Worm (Caenorhabditis elegans) whole organism, L2 larva: ENCODE results near the gene cup-5.

ENCODE experiments used
- C34F6.9 ChIP-seq: fragments of 150-350 bp; optimal IDR thresholded peaks from 2 replicates; lab custom pipeline; 2014; ENCODE audit warnings: missing biosample characterization, missing genetic modification characterization
- F13H6.1 ChIP-seq: sonication (generic microtip); optimal IDR thresholded peaks from 2 replicates; lab custom pipeline; 2016; ENCODE audit warnings: missing genetic modification characterization, missing compliant biosample characterization
- R02D3.7 ChIP-seq: fragments of 150-350 bp; optimal IDR thresholded peaks from 2 replicates; lab custom pipeline; 2014; ENCODE audit warnings: missing biosample characterization, missing genetic modification characterization
- Y55F3AM.14 ChIP-seq: fragments of 200-800 bp; sonication (Bioruptor generic); optimal IDR thresholded peaks from 2 replicates; lab custom pipeline; 2018; ENCODE audit warnings: mild to moderate bottlenecking, missing genetic modification characterization, missing compliant biosample characterization
- ZK546.5 ChIP-seq: sonication (generic microtip); optimal IDR thresholded peaks from 2 replicates; lab custom pipeline; 2017; ENCODE audit warnings: missing biosample characterization, missing genetic modification characterization
- alr-1 ChIP-seq: fragments of 150-350 bp; optimal IDR thresholded peaks from 2 replicates; lab custom pipeline; 2014; ENCODE audit warnings: missing biosample characterization, missing genetic modification characterization
- aly-2 ChIP-seq: fragments of 150-350 bp; optimal IDR thresholded peaks from 2 replicates; lab custom pipeline; 2014; ENCODE audit warnings: missing biosample characterization, missing genetic modification characterization
- blmp-1 ChIP-seq: sonication (generic microtip); optimal IDR thresholded peaks from 2 replicates; lab custom pipeline; 2017; ENCODE audit warnings: missing genetic modification characterization, mild to moderate bottlenecking, missing compliant biosample characterization, antibody characterized with exemption, moderate library complexity; ENCODE audit not compliant: insufficient read depth
- ceh-16 ChIP-seq: fragments of 150-350 bp; optimal IDR thresholded peaks from 2 replicates; lab custom pipeline; 2014; ENCODE audit warnings: missing biosample characterization, missing genetic modification characterization
- ceh-82 ChIP-seq: fragments of 150-350 bp; optimal IDR thresholded peaks from 2 replicates; lab custom pipeline; 2014; ENCODE audit warnings: missing biosample characterization, missing genetic modification characterization
- crh-2 ChIP-seq: sonication (generic microtip); optimal IDR thresholded peaks from 2 replicates; lab custom pipeline; 2017; ENCODE audit warnings: missing biosample characterization, missing genetic modification characterization
- dmd-4 ChIP-seq: sonication (generic microtip); optimal IDR thresholded peaks from 2 replicates; lab custom pipeline; 2017; ENCODE audit warnings: missing biosample characterization, missing genetic modification characterization
- egl-27 ChIP-seq: sonication (generic microtip); optimal IDR thresholded peaks from 3 replicates; lab custom pipeline; 2017; ENCODE audit warnings: missing biosample characterization, missing genetic modification reagents, missing genetic modification characterization
- elt-3 ChIP-seq: sonication (generic microtip); optimal IDR thresholded peaks from 2 replicates; lab custom pipeline; 2017; ENCODE audit warnings: missing biosample characterization, missing genetic modification characterization
- fos-1 ChIP-seq: fragments of 150-350 bp; optimal IDR thresholded peaks from 2 replicates; lab custom pipeline; 2014; ENCODE audit warnings: missing biosample characterization, missing genetic modification characterization
- gmeb-1 ChIP-seq: fragments of 150-350 bp; optimal IDR thresholded peaks from 2 replicates; lab custom pipeline; 2014; ENCODE audit warnings: missing biosample characterization, missing genetic modification characterization
- lin-11 ChIP-seq: fragments of 150-350 bp; sonication (generic microtip); optimal IDR thresholded peaks from 2 replicates; lab custom pipeline; 2014; ENCODE audit warnings: missing biosample characterization, missing genetic modification characterization, inconsistent platforms, mixed read lengths
- lsy-2 ChIP-seq, 2 experiments: fragments of 150-350 bp in 1 of 2; sonication (generic microtip) in 1 of 2; optimal IDR thresholded peaks; 2 replicates each; lab custom pipeline; 2014 to 2017; ENCODE audit warnings: missing biosample characterization in 2 of 2, missing genetic modification characterization in 2 of 2
- mbf-1 ChIP-seq: sonication (generic microtip); optimal IDR thresholded peaks from 2 replicates; lab custom pipeline; 2017; ENCODE audit warnings: missing biosample characterization, missing genetic modification characterization
- mdl-1 ChIP-seq, 2 experiments: fragments of 150-350 bp in 1 of 2; sonication (generic microtip) in 1 of 2; optimal IDR thresholded peaks; 2 replicates each; lab custom pipeline; 2017; ENCODE audit warnings: missing biosample characterization in 2 of 2, missing genetic modification characterization in 2 of 2
- nhr-10 ChIP-seq: sonication (generic microtip); optimal IDR thresholded peaks from 2 replicates; lab custom pipeline; 2017; ENCODE audit warnings: missing biosample characterization, missing genetic modification characterization
- nhr-11 ChIP-seq: fragments of 150-350 bp; optimal IDR thresholded peaks from 2 replicates; lab custom pipeline; 2014; ENCODE audit warnings: missing biosample characterization, missing genetic modification characterization
- nhr-12 ChIP-seq: fragments of 150-350 bp; optimal IDR thresholded peaks from 2 replicates; lab custom pipeline; 2014; ENCODE audit warnings: missing biosample characterization, missing genetic modification characterization
- nhr-129 ChIP-seq: fragments of 150-350 bp; optimal IDR thresholded peaks from 2 replicates; lab custom pipeline; 2014; ENCODE audit warnings: missing biosample characterization, missing genetic modification characterization
- nhr-23 ChIP-seq: fragments of 150-350 bp; optimal IDR thresholded peaks from 2 replicates; lab custom pipeline; 2014; ENCODE audit warnings: missing biosample characterization, missing genetic modification reagents, missing genetic modification characterization
- nhr-237 ChIP-seq: fragments of 150-350 bp; optimal IDR thresholded peaks from 2 replicates; lab custom pipeline; 2014; ENCODE audit warnings: missing biosample characterization, missing genetic modification characterization
- nhr-25 ChIP-seq: fragments of 150-350 bp; sonication (generic microtip); optimal IDR thresholded peaks from 3 replicates; lab custom pipeline; 2014; ENCODE audit warnings: missing biosample characterization, missing genetic modification characterization
- nhr-6 ChIP-seq: fragments of 150-350 bp; optimal IDR thresholded peaks from 2 replicates; lab custom pipeline; 2014; ENCODE audit warnings: missing biosample characterization, missing genetic modification characterization
- nhr-77 ChIP-seq: fragments of 150-350 bp; optimal IDR thresholded peaks from 2 replicates; lab custom pipeline; 2014; ENCODE audit warnings: missing biosample characterization, missing genetic modification characterization
- sem-4 ChIP-seq: fragments of 150-350 bp; optimal IDR thresholded peaks from 2 replicates; lab custom pipeline; 2014; ENCODE audit warnings: missing biosample characterization, missing genetic modification reagents, missing genetic modification characterization
- skn-1 ChIP-seq: sonication (generic microtip); optimal IDR thresholded peaks from 2 replicates; lab custom pipeline; 2017; ENCODE audit warnings: missing biosample characterization, missing genetic modification characterization
- sma-3 ChIP-seq: sonication (generic microtip); optimal IDR thresholded peaks from 2 replicates; lab custom pipeline; 2016; ENCODE audit warnings: missing genetic modification reagents, missing genetic modification characterization, missing compliant biosample characterization
- sma-9 ChIP-seq, 2 experiments: fragments of 150-350 bp in 1 of 2; sonication (generic microtip) in 1 of 2; optimal IDR thresholded peaks; 2 replicates each; lab custom pipeline; 2014 to 2016; ENCODE audit warnings: missing genetic modification characterization in 2 of 2, mild to moderate bottlenecking in 1 of 2, missing biosample characterization in 1 of 2, missing compliant biosample characterization in 1 of 2, missing genetic modification reagents in 1 of 2, moderate library complexity in 1 of 2
- snpc-4 ChIP-seq: fragments of 150-350 bp; optimal IDR thresholded peaks from 2 replicates; lab custom pipeline; 2014; ENCODE audit warnings: missing biosample characterization, missing genetic modification characterization
- unc-55 ChIP-seq: fragments of 150-350 bp; sonication (generic microtip); optimal IDR thresholded peaks from 3 replicates; lab custom pipeline; 2014; ENCODE audit warnings: missing biosample characterization, missing genetic modification reagents, missing genetic modification characterization
- unc-62 ChIP-seq: fragments of 150-350 bp; optimal IDR thresholded peaks from 2 replicates; lab custom pipeline; 2014; ENCODE audit warnings: missing biosample characterization, missing genetic modification reagents, missing genetic modification characterization
- zag-1 ChIP-seq: fragments of 150-350 bp; optimal IDR thresholded peaks from 2 replicates; lab custom pipeline; 2014; ENCODE audit warnings: missing biosample characterization, missing genetic modification characterization
- ztf-1 ChIP-seq: fragments of 200-800 bp; sonication (Bioruptor generic); conservative IDR thresholded peaks from 2 replicates; pipeline ENCODE4 v1.3.6; 2022; ENCODE audit warnings: missing genetic modification characterization, missing compliant biosample characterization
- ztf-11 ChIP-seq: sonication (generic microtip); optimal IDR thresholded peaks from 2 replicates; lab custom pipeline; 2017; ENCODE audit warnings: missing biosample characterization, missing genetic modification characterization
- ztf-4 ChIP-seq: fragments of 150-350 bp; optimal IDR thresholded peaks from 2 replicates; lab custom pipeline; 2014; ENCODE audit warnings: missing biosample characterization, missing genetic modification characterization

Gene cup-5

DNA sequence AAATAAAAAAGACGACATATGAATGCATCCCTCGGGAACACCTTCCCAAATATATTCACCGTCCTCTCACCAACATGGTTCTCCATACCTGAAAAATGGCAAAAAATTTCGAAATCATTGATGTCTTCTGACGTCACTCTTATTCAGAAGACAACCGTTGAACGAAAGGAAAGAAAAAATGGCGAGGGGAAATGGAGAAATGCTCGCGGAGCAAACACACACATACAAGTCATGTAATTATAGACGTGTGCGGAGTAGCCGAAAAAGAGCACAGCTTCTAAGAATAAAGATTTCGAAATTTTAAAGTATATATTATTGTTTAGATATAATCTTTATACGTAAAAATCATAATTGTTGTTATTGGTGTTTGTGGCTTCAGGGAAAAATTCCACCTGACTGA, 4.7 kb upstream of the cup-5 start, which contains the start of gene mfsd-6:
TSS of gene mfsd-6 (minus strand) at position 88 of the 400 bp plus-strand sequence.
- TF ChIP-seq egl-27: no peak
- no peak for TF ChIP-seq sma-3
- no peak for TF ChIP-seq nhr-10 (tag; lab: Kevin White, UChicago)
- TF ChIP-seq C34F6.9 (tag; lab: Kevin White, UChicago): peak; percentile 11
- TF ChIP-seq crh-2: peak; percentile 6
- no peak for TF ChIP-seq nhr-12 (tag; lab: Kevin White, UChicago)
- no peak for TF ChIP-seq nhr-77 (tag; lab: Kevin White, UChicago)
- TF ChIP-seq sma-9 (GFP tag; optimal IDR thresholded peaks at IDR 0.05; lab: Kevin White, UChicago): peak; percentile 22
- no peak for TF ChIP-seq sma-9 (tag; optimal IDR thresholded peaks at IDR 0.05; lab: Kevin White, UChicago)
- TF ChIP-seq snpc-4 (tag; lab: Kevin White, UChicago): no peak
- peak in 1 of 2 experiments; percentile 3 for TF ChIP-seq lsy-2 (tag; optimal IDR thresholded peaks at IDR 0.05; lab: Kevin White, UChicago)
- TF ChIP-seq nhr-11 (tag; lab: Kevin White, UChicago): no peak
- no peak for TF ChIP-seq skn-1 (tag; lab: Kevin White, UChicago)
- no peak for TF ChIP-seq nhr-237 (tag; lab: Kevin White, UChicago)
- TF ChIP-seq unc-62 (GFP tag; lab: Kevin White, UChicago): no peak
- no peak for TF ChIP-seq F13H6.1 (tag; lab: Kevin White, UChicago)
- TF ChIP-seq mbf-1 (tag; lab: Kevin White, UChicago): no peak
- no peak for TF ChIP-seq aly-2
- TF ChIP-seq ztf-11: no peak

DNA sequence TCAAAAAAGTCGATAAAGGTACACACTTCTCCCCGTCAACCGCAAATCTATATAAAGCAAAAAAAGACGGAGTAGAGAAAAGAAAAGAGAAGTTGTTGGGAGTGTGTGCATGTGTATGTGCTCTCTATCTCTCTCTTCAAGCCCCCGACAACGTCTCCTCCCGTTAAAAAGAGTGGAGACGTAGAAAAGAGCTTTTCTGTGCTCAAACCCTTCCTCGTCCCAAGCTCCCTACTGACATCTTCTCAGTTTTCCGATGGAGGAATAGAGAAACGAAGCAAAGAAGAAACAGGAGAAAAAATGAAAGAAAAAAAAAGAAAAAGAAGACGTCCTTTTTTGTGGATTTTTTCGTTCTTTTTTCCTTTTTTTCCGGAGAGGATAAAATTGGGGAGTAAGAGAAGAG, 3.4 kb upstream of the cup-5 start:
- TF ChIP-seq C34F6.9 (tag; lab: Kevin White, UChicago): peak; percentile 82
- no peak for TF ChIP-seq nhr-12 (tag; lab: Kevin White, UChicago)
- TF ChIP-seq nhr-10 (tag; lab: Kevin White, UChicago): no peak
- no peak for TF ChIP-seq unc-62 (GFP tag; lab: Kevin White, UChicago)
- TF ChIP-seq fos-1 (tag; lab: Kevin White, UChicago): no peak
- TF ChIP-seq ZK546.5 (tag; lab: Kevin White, UChicago): no peak
- peak; percentile 3 for TF ChIP-seq snpc-4 (tag; lab: Kevin White, UChicago)
- TF ChIP-seq elt-3: no peak
- TF ChIP-seq lin-11 (tag; lab: Kevin White, UChicago): peak; percentile 30
- no peak for TF ChIP-seq ztf-1
- no peak for TF ChIP-seq egl-27
- peak; percentile 52 for TF ChIP-seq nhr-129 (tag; lab: Kevin White, UChicago)
- TF ChIP-seq nhr-23: no peak
- TF ChIP-seq nhr-25: no peak
- peak; percentile 30 for TF ChIP-seq F13H6.1 (tag; lab: Kevin White, UChicago)
- TF ChIP-seq mdl-1 (tag; optimal IDR thresholded peaks at IDR 0.05; lab: Kevin White, UChicago): no peak
- peak in 1 of 2 experiments; percentile 66 for TF ChIP-seq lsy-2 (tag; optimal IDR thresholded peaks at IDR 0.05; lab: Kevin White, UChicago)
- TF ChIP-seq sma-3: no peak
- TF ChIP-seq Y55F3AM.14 (GFP tag; lab: Kevin White, UChicago): peak; percentile 48
- TF ChIP-seq gmeb-1 (tag; lab: Kevin White, UChicago): no peak
- TF ChIP-seq ceh-16 (tag; lab: Kevin White, UChicago): no peak
- no peak for TF ChIP-seq sem-4 (tag; lab: Kevin White, UChicago)
- no peak for TF ChIP-seq ztf-11
- TF ChIP-seq zag-1: peak; percentile 29
- peak; percentile 89 for TF ChIP-seq unc-55 (GFP tag; lab: Kevin White, UChicago)
- TF ChIP-seq aly-2: no peak
- peak; percentile 40 for TF ChIP-seq crh-2
- TF ChIP-seq nhr-6 (tag; lab: Kevin White, UChicago): no peak
- TF ChIP-seq, all 48 proteins: peak for 10

DNA sequence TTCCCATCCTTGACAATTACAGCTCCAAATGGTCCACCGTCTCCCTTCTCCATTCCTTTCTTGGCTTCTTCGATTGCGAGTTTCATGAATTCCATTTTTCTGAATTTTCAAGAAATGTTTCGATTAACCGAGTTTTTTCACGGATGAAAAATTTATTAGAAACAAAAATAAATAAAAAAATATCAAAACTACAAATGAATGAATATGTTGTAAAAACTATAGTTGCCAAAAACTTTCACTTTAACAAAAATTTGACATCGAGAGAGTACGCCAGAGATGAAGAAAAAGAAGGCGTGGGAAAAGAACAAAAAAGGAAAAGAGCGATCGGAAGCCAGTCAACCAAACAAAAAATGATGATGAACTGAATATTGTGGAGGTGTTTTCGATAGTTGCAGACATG, 1.1 kb upstream of the cup-5 start, which contains the start of gene R13A5.10:
TSS of gene R13A5.10 (minus strand) at position 101 of the 400 bp plus-strand sequence.
- TF ChIP-seq alr-1: no peak
- TF ChIP-seq sem-4 (tag; lab: Kevin White, UChicago): no peak
- TF ChIP-seq blmp-1: no peak
- no peak for TF ChIP-seq egl-27
- TF ChIP-seq nhr-77 (tag; lab: Kevin White, UChicago): no peak
- no peak for TF ChIP-seq ztf-4 (tag; lab: Kevin White, UChicago)
- TF ChIP-seq dmd-4 (tag; lab: Kevin White, UChicago): no peak
- TF ChIP-seq Y55F3AM.14 (GFP tag; lab: Kevin White, UChicago): no peak
- TF ChIP-seq nhr-10 (tag; lab: Kevin White, UChicago): no peak
- TF ChIP-seq sma-3: no peak
- no peak for TF ChIP-seq nhr-12 (tag; lab: Kevin White, UChicago)
- no peak for TF ChIP-seq mbf-1 (tag; lab: Kevin White, UChicago)
- no peak for TF ChIP-seq ceh-82 (tag; lab: Kevin White, UChicago)
- no peak for TF ChIP-seq R02D3.7
- TF ChIP-seq, all 48 proteins: peak for 0
